Fruit fly (Drosophila melanogaster): Measurements from ENCODE around the gene CG15564.
A peak's percentile ranks its signal among the peaks of the same experiment; 100 is the strongest.

- TF ChIP-seq toe (GFP tag; optimal IDR thresholded peaks at IDR 0.05) (no peak), Crg-1 (GFP tag; optimal IDR thresholded peaks at IDR 0.05) (peak; percentile 5), CG12768 (GFP tag; optimal IDR thresholded peaks at IDR 0.05) (peak; percentile 1), tj (GFP tag; optimal IDR thresholded peaks at IDR 0.05) (peak; percentile 12), Hr96 (GFP tag; optimal IDR thresholded peaks at IDR 0.05) (peak; percentile 8), CG14711 (tag; optimal IDR thresholded peaks at IDR 0.05) (peak; percentile 34), CG1620 (GFP tag; optimal IDR thresholded peaks at IDR 0.05) (no peak), kay (GFP tag; ENCODE audit: borderline replicate concordance) (no peak), CG11617 (GFP tag; optimal IDR thresholded peaks at IDR 0.05) (peak; percentile 64), CG7045 (GFP tag; optimal IDR thresholded peaks at IDR 0.05) (no peak), CG33017 (tag; optimal IDR thresholded peaks at IDR 0.05) (peak; percentile 53), Clk (GFP tag; optimal IDR thresholded peaks at IDR 0.05) (no peak)
Observed at dm6 chr3R:31225043-31225681, 10.0 kb downstream of the CG15564 start.

All from whole organism, adult.